Fruit fly (Drosophila melanogaster) whole organism, prepupa: ENCODE data around the gene Pdi.
A peak's percentile ranks its signal among the peaks of the same experiment; 100 is the strongest.

Source experiments
- CG10631 ChIP-seq: fragments of 200-800 bp; sonication (Bioruptor generic); optimal IDR thresholded peaks from 2 replicates; lab custom pipeline; 2016; ENCODE audit warnings: missing biosample characterization, missing genetic modification characterization
- CG11294 ChIP-seq: fragments of 200-800 bp; sonication (Bioruptor generic); IDR thresholded peaks from 2 replicates; pipeline ENCODE4 v1.3.6; 2022; ENCODE audit warnings: missing biosample characterization, missing genetic modification characterization
- CG1621 ChIP-seq: fragments of 200-800 bp; sonication (Bioruptor generic); optimal IDR thresholded peaks from 3 replicates; lab custom pipeline; 2018; ENCODE audit warnings: missing biosample characterization, mild to moderate bottlenecking, missing genetic modification characterization
- CG31627 ChIP-seq: fragments of 200-800 bp; sonication (Bioruptor generic); optimal IDR thresholded peaks from 3 replicates; lab custom pipeline; 2016; ENCODE audit warnings: missing biosample characterization, missing genetic modification characterization
- CG3919 ChIP-seq: fragments of 200-800 bp; sonication (Bioruptor generic); optimal IDR thresholded peaks from 3 replicates; lab custom pipeline; 2016; ENCODE audit warnings: missing biosample characterization, missing genetic modification characterization
- CG8632 ChIP-seq: fragments of 200-800 bp; sonication (Bioruptor generic); optimal IDR thresholded peaks from 3 replicates; lab custom pipeline; 2016; ENCODE audit warnings: missing biosample characterization, missing genetic modification characterization
- CG9139 ChIP-seq: fragments of 200-800 bp; sonication (Bioruptor generic); optimal IDR thresholded peaks from 3 replicates; lab custom pipeline; 2017; ENCODE audit warnings: missing biosample characterization, mild to moderate bottlenecking, missing genetic modification characterization
- Eip75B ChIP-seq: fragments of 200-800 bp; sonication (Bioruptor generic); optimal IDR thresholded peaks from 3 replicates; lab custom pipeline; 2016; ENCODE audit warnings: missing biosample characterization, missing genetic modification characterization
- OdsH ChIP-seq: fragments of 200-800 bp; sonication (Bioruptor generic); optimal IDR thresholded peaks from 3 replicates; lab custom pipeline; 2016; ENCODE audit warnings: missing biosample characterization, missing genetic modification characterization
- Sox15 ChIP-seq: fragments of 200-800 bp; sonication (Bioruptor generic); optimal IDR thresholded peaks from 3 replicates; lab custom pipeline; 2016; ENCODE audit warnings: missing biosample characterization, missing genetic modification characterization
- dsx ChIP-seq: fragments of 200-800 bp; optimal IDR thresholded peaks from 3 replicates; lab custom pipeline; 2019; ENCODE audit warnings: missing biosample characterization, mild to moderate bottlenecking, missing genetic modification characterization, moderate library complexity; ENCODE audit not compliant: poor library complexity, severe bottlenecking

DNA sequence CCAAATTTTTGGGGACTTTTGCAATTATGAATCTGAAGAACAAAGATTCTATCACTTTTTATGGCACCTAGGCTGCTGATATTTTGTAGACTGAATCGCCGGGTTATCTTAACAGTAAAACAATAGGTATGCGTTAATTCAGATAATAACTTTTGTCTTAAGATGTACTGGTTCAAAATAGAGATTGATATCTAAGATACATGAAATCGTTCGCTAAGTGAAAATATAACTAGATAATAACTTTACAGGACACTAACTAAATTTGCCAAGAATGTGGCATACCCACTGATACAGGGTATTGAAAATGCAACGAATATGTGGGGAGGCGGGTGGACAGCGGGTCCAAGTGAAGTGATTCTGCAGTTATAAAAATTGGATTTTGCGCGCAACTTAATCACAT, 49.5 kb upstream of the Pdi start:
- TF ChIP-seq Sox15 (GFP tag; lab: Kevin White, UChicago) (no peak), OdsH (GFP tag; lab: Kevin White, UChicago) (no peak), dsx (no peak), CG8632 (GFP tag; lab: Kevin White, UChicago) (no peak), CG10631 (GFP tag; lab: Kevin White, UChicago) (no peak), CG9139 (GFP tag; lab: Kevin White, UChicago) (no peak), CG11294 (GFP tag; lab: Robert Waterston, UW) (no peak), CG3919 (GFP tag; lab: Kevin White, UChicago) (peak; percentile 22), CG31627 (GFP tag; lab: Kevin White, UChicago) (no peak), CG1621 (tag; lab: Kevin White, UChicago) (no peak), Eip75B (GFP tag; lab: Kevin White, UChicago) (no peak)
